Worm (Caenorhabditis elegans) whole organism, late embryonic: ENCODE results near the gene crn-2.
A peak's percentile ranks its signal among the peaks of the same experiment; 100 is the strongest.

Experiments
- C08G9.2 ChIP-seq: sonication (generic microtip); optimal IDR thresholded peaks from 2 replicates; lab custom pipeline; 2016; ENCODE audit warnings: mild to moderate bottlenecking, missing genetic modification characterization, moderate library complexity, missing compliant biosample characterization
- K02D7.2 ChIP-seq: sonication (generic microtip); optimal IDR thresholded peaks from 2 replicates; lab custom pipeline; 2017; ENCODE audit warnings: mild to moderate bottlenecking, missing genetic modification characterization, missing compliant biosample characterization
- K09A11.1 ChIP-seq: sonication (generic microtip); optimal IDR thresholded peaks from 2 replicates; lab custom pipeline; 2017; ENCODE audit warnings: antibody characterized with exemption, mild to moderate bottlenecking, missing genetic modification characterization, missing compliant biosample characterization; ENCODE audit not compliant: insufficient read depth
- Y22D7AL.16 ChIP-seq: sonication (generic microtip); optimal IDR thresholded peaks from 2 replicates; lab custom pipeline; 2016; ENCODE audit warnings: missing genetic modification characterization, missing compliant biosample characterization
- ahr-1 ChIP-seq: sonication (generic microtip); optimal IDR thresholded peaks from 2 replicates; lab custom pipeline; 2016; ENCODE audit warnings: missing genetic modification characterization, missing compliant biosample characterization
- ceh-14 ChIP-seq: sonication (generic microtip); optimal IDR thresholded peaks from 2 replicates; lab custom pipeline; 2016; ENCODE audit warnings: missing genotype, missing genetic modification characterization, missing compliant biosample characterization
- ceh-22 ChIP-seq: sonication (generic microtip); optimal IDR thresholded peaks from 2 replicates; lab custom pipeline; 2017; ENCODE audit warnings: missing biosample characterization, missing genetic modification characterization
- ceh-24 ChIP-seq: sonication (generic microtip); optimal IDR thresholded peaks from 2 replicates; lab custom pipeline; 2016; ENCODE audit warnings: mild to moderate bottlenecking, missing genetic modification characterization, missing compliant biosample characterization
- ceh-30 ChIP-seq: fragments of 150-350 bp; optimal IDR thresholded peaks from 2 replicates; lab custom pipeline; 2014; ENCODE audit warnings: missing biosample characterization, missing genetic modification characterization
- ceh-31 ChIP-seq: sonication (generic microtip); optimal IDR thresholded peaks from 2 replicates; lab custom pipeline; 2016; ENCODE audit warnings: missing genetic modification characterization, missing compliant biosample characterization
- ceh-34 ChIP-seq: sonication (generic microtip); optimal IDR thresholded peaks from 2 replicates; lab custom pipeline; 2016; ENCODE audit warnings: mild to moderate bottlenecking, missing genetic modification characterization, missing compliant biosample characterization
- ceh-48 ChIP-seq: sonication (generic microtip); optimal IDR thresholded peaks from 2 replicates; lab custom pipeline; 2016; ENCODE audit warnings: missing genetic modification characterization, inconsistent platforms, missing compliant biosample characterization
- ceh-6 ChIP-seq: fragments of 200-800 bp; sonication (Bioruptor generic); optimal IDR thresholded peaks from 2 replicates; lab custom pipeline; 2018; ENCODE audit warnings: mild to moderate bottlenecking, missing genetic modification characterization, missing compliant biosample characterization
- ceh-9 ChIP-seq: sonication (generic microtip); optimal IDR thresholded peaks from 2 replicates; lab custom pipeline; 2016; ENCODE audit warnings: mild to moderate bottlenecking, missing genetic modification characterization, inconsistent platforms, missing compliant biosample characterization
- che-1 ChIP-seq: sonication (generic microtip); optimal IDR thresholded peaks from 2 replicates; lab custom pipeline; 2016; ENCODE audit warnings: mild to moderate bottlenecking, missing genetic modification characterization, missing compliant biosample characterization
- dmd-4 ChIP-seq: sonication (generic microtip); optimal IDR thresholded peaks from 2 replicates; lab custom pipeline; 2016; ENCODE audit warnings: borderline replicate concordance, missing genetic modification characterization, missing compliant biosample characterization
- dve-1 ChIP-seq: sonication (generic microtip); optimal IDR thresholded peaks from 2 replicates; lab custom pipeline; 2017; ENCODE audit warnings: antibody characterized with exemption, mild to moderate bottlenecking, missing genetic modification characterization, missing compliant biosample characterization
- elt-2 ChIP-seq: sonication (generic microtip); optimal IDR thresholded peaks from 2 replicates; lab custom pipeline; 2016; ENCODE audit warnings: missing genetic modification reagents, missing genetic modification characterization, missing compliant biosample characterization
- fax-1 ChIP-seq: sonication (generic microtip); optimal IDR thresholded peaks from 2 replicates; lab custom pipeline; 2016; ENCODE audit warnings: missing genotype, missing genetic modification characterization, missing compliant biosample characterization
- fkh-6 ChIP-seq: sonication (generic microtip); optimal IDR thresholded peaks from 2 replicates; lab custom pipeline; 2016; ENCODE audit warnings: missing genetic modification characterization, missing compliant biosample characterization
- hlh-8 ChIP-seq: sonication (generic microtip); optimal IDR thresholded peaks from 2 replicates; lab custom pipeline; 2016; ENCODE audit warnings: missing genotype, missing genetic modification characterization, missing compliant biosample characterization
- lim-6 ChIP-seq: sonication (generic microtip); optimal IDR thresholded peaks from 2 replicates; lab custom pipeline; 2016; ENCODE audit warnings: missing genetic modification characterization, missing compliant biosample characterization
- madf-2 ChIP-seq: sonication (generic microtip); optimal IDR thresholded peaks from 2 replicates; lab custom pipeline; 2017; ENCODE audit warnings: missing genetic modification characterization, missing compliant biosample characterization
- nfya-1 ChIP-seq: sonication (generic microtip); optimal IDR thresholded peaks from 2 replicates; lab custom pipeline; 2017; ENCODE audit warnings: missing genetic modification characterization, mild to moderate bottlenecking, missing compliant biosample characterization, antibody characterized with exemption, moderate library complexity
- pax-1 ChIP-seq: fragments of 150-350 bp; optimal IDR thresholded peaks from 2 replicates; lab custom pipeline; 2014; ENCODE audit warnings: missing biosample characterization, missing genetic modification characterization
- pha-2 ChIP-seq: sonication (generic microtip); optimal IDR thresholded peaks from 2 replicates; lab custom pipeline; 2017; ENCODE audit warnings: mild to moderate bottlenecking, missing genetic modification characterization, missing compliant biosample characterization
- pqm-1 ChIP-seq: sonication (generic microtip); optimal IDR thresholded peaks from 2 replicates; lab custom pipeline; 2016; ENCODE audit warnings: missing genetic modification characterization, missing compliant biosample characterization
- pros-1 ChIP-seq: fragments of 150-350 bp; optimal IDR thresholded peaks from 2 replicates; lab custom pipeline; 2014; ENCODE audit warnings: missing biosample characterization, missing genetic modification reagents, missing genetic modification characterization
- rnt-1 ChIP-seq: sonication (generic microtip); optimal IDR thresholded peaks from 2 replicates; lab custom pipeline; 2016; ENCODE audit warnings: missing genetic modification characterization, missing compliant biosample characterization
- sdc-2 ChIP-seq: sonication (generic microtip); optimal IDR thresholded peaks from 2 replicates; lab custom pipeline; 2016; ENCODE audit warnings: missing genotype, missing genetic modification characterization, missing compliant biosample characterization
- sox-2 ChIP-seq: fragments of 200-800 bp; sonication (Bioruptor generic); IDR thresholded peaks from 2 replicates; pipeline ENCODE4 v1.3.6; 2022; ENCODE audit warnings: missing genetic modification reagents, missing genetic modification characterization, missing compliant biosample characterization
- sox-4 ChIP-seq: sonication (generic microtip); optimal IDR thresholded peaks from 2 replicates; lab custom pipeline; 2017; ENCODE audit warnings: mild to moderate bottlenecking, missing genetic modification characterization, inconsistent platforms, missing compliant biosample characterization
- tbx-2 ChIP-seq: sonication (generic microtip); optimal IDR thresholded peaks from 2 replicates; lab custom pipeline; 2016; ENCODE audit warnings: missing genetic modification characterization, missing compliant biosample characterization
- tbx-7 ChIP-seq: sonication (generic microtip); optimal IDR thresholded peaks from 2 replicates; lab custom pipeline; 2016; ENCODE audit warnings: missing genotype, missing genetic modification characterization, missing compliant biosample characterization
- unc-3 ChIP-seq, 2 experiments: fragments of 200-800 bp in 1 of 2; sonication (Bioruptor generic) in 1 of 2; sonication (generic microtip) in 1 of 2; conservative IDR thresholded peaks in 1 of 2; optimal IDR thresholded peaks in 1 of 2; 2 replicates each; pipeline versions ENCODE4 v1.3.6 to Lab custom; 2016 to 2022; ENCODE audit warnings: missing compliant biosample characterization in 2 of 2, missing genetic modification characterization in 2 of 2, missing genetic modification reagents in 1 of 2
- unc-42 ChIP-seq: sonication (generic microtip); optimal IDR thresholded peaks from 2 replicates; lab custom pipeline; 2016; ENCODE audit warnings: missing genotype, missing genetic modification characterization, missing compliant biosample characterization
- unc-55 ChIP-seq: sonication (generic microtip); optimal IDR thresholded peaks from 2 replicates; lab custom pipeline; 2017; ENCODE audit warnings: missing biosample characterization, missing genetic modification reagents, missing genetic modification characterization
- unc-86 ChIP-seq: sonication (generic microtip); optimal IDR thresholded peaks from 2 replicates; lab custom pipeline; 2016; ENCODE audit warnings: missing genetic modification characterization, missing compliant biosample characterization
- zip-5 ChIP-seq: sonication (generic microtip); optimal IDR thresholded peaks from 2 replicates; lab custom pipeline; 2016; ENCODE audit warnings: missing genetic modification characterization, missing compliant biosample characterization

Gene crn-2

DNA sequence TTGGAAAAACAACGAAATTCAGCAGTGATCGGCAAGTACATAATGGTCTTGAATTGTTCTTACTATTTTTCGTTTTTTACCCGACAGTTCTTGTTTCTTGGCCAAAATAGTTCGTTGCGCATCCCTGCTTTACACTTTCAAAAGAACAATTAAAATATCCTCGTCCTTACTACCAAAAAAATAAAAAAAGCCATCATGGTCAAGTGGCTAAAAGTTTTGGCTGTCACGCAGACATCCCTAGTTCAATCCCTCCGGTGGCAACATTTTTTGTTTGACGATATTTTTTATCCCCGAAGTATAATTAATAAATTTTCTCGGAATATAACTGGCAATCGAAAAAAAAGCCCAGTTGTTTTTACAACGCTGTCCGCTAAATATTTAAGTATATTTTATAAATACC lies 2.5 kb upstream of the crn-2 start:
- TF ChIP-seq pha-2 (tag; lab: Kevin White, UChicago) (no peak), pros-1 (tag; lab: Kevin White, UChicago) (no peak), unc-86 (no peak), zip-5 (tag; lab: Kevin White, UChicago) (no peak), tbx-2 (tag; lab: Kevin White, UChicago) (no peak), sox-2 (GFP tag; lab: Robert Waterston, UW) (no peak), C08G9.2 (no peak)

DNA sequence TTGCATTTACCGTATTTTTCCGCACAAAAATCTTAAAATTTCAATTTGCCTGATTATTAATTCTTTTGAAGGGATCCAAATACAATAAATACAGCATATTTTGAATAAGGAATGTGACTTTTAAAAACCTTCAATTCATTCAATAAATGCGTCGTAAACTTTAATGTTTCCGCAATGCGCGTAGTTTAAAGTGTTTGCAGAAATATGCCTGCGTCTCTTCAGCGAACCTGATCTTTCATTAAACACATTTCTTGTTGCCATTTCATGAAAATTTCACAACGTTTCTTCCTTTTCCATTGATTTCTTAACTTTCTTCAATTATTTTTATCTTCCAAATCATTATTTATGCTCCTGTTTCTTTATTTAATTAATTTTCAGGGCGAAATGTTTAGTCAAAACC lies 2.1 kb upstream of the crn-2 start, which contains the start of gene vps-37:
Gene vps-37 (plus strand): TSS at position 378 of the 400 bp plus-strand sequence.
- TF ChIP-seq ceh-30 (tag; lab: Kevin White, UChicago) (peak; percentile 44), zip-5 (tag; lab: Kevin White, UChicago) (peak; percentile 3), rnt-1 (tag; lab: Kevin White, UChicago) (no peak), nfya-1 (tag; lab: Kevin White, UChicago) (peak; percentile 59), unc-42 (tag; lab: Kevin White, UChicago) (peak; percentile 90), pqm-1 (tag; lab: Kevin White, UChicago) (no peak), dve-1 (no peak), che-1 (tag; lab: Kevin White, UChicago) (no peak), ceh-24 (no peak), unc-86 (no peak), madf-2 (tag; lab: Kevin White, UChicago) (peak; percentile 19), elt-2 (peak; percentile 27), ceh-31 (peak; percentile 58), Y22D7AL.16 (no peak), dmd-4 (tag; lab: Kevin White, UChicago) (no peak), pax-1 (tag; lab: Kevin White, UChicago) (peak; percentile 61), K02D7.2 (tag; lab: Kevin White, UChicago) (peak; percentile 2), ceh-34 (peak; percentile 8), ceh-48 (tag; lab: Kevin White, UChicago) (peak; percentile 35), unc-55 (GFP tag; lab: Kevin White, UChicago) (peak; percentile 57), pros-1 (tag; lab: Kevin White, UChicago) (no peak), fax-1 (tag; lab: Kevin White, UChicago) (no peak), unc-3 (GFP tag; conservative IDR thresholded peaks at IDR 0.05; lab: Robert Waterston, UW) (no peak), unc-3 (tag; optimal IDR thresholded peaks at IDR 0.05; lab: Kevin White, UChicago) (peak; percentile 47), ceh-14 (tag; lab: Kevin White, UChicago) (peak; percentile 36)

DNA sequence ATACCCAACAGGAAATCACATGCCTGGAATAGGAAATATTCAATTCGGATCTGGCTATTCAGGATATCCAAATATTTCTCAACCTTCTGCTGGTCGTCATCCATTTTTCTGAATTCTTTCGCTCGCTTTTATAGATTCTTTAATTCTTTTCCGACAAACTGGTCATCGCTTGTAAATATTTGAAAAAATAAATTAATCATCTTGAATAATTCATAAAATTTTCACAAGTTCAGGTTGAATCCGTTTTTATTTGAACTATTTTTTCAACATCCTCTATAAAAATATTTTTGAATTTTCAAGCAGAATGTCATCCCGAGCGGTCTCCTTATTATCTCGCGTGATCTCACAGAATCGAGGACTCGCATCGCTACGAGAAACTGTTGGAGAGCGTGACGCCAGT lies 1.0 kb upstream of the crn-2 start, which contains the start of gene mrpl-48:
Gene mrpl-48 (plus strand): TSS at position 301 of the 400 bp plus-strand sequence.
- TF ChIP-seq sdc-2 (tag; lab: Kevin White, UChicago), result no peak
- no peak for TF ChIP-seq pha-2 (tag; lab: Kevin White, UChicago)
- TF ChIP-seq lim-6, result no peak
- TF ChIP-seq C08G9.2, result no peak
- no peak for TF ChIP-seq dve-1
- TF ChIP-seq nfya-1 (tag; lab: Kevin White, UChicago), result no peak
- TF ChIP-seq, all 69 proteins: peak for 0

DNA sequence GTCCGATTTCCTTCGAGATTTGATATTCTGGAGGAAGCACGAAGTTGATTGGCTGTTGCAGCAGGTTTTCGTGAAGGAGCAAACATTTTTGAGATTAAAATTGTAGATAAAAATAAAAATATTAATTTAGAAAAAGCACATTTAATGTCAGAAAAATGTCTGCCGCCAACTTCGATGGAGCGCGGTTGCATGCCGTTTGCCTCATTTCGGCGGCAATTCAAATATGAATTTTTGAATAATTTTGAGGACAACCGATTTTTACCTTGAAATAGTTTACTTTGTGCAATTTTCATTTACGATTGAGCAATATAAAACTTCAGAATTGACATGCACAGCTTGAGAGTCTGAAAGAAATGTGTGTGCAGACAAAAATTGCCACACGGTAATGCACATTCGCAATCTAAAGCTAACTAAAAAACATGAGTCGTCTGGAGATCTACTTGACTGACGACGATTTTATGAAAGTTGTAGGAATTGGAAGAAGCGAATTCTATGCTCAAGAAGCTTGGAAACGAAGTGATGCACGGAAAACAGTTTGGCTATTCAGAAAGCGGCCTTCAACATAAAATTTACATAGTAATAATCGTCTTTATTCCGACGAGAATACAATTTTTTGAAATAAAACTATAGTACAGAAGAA lies 2.1 kb downstream of the crn-2 start, which contains the start of gene zhit-1:
Gene zhit-1 (minus strand): TSS at position 161 of the 640 bp plus-strand sequence.
- no peak for TF ChIP-seq rnt-1 (tag; lab: Kevin White, UChicago)
- no peak for TF ChIP-seq tbx-7 (tag; lab: Kevin White, UChicago)
- no peak for TF ChIP-seq ahr-1
- TF ChIP-seq tbx-2 (tag; lab: Kevin White, UChicago), result no peak
- TF ChIP-seq elt-2, result no peak
- TF ChIP-seq lim-6, result no peak
- TF ChIP-seq sox-4 (tag; lab: Kevin White, UChicago), result no peak
- no peak for TF ChIP-seq ceh-6
- TF ChIP-seq ceh-14 (tag; lab: Kevin White, UChicago), result no peak
- no peak for TF ChIP-seq pax-1 (tag; lab: Kevin White, UChicago)
- no peak for TF ChIP-seq ceh-9 (tag; lab: Kevin White, UChicago)
- no peak for TF ChIP-seq unc-55 (GFP tag; lab: Kevin White, UChicago)
- TF ChIP-seq pqm-1 (tag; lab: Kevin White, UChicago), result no peak
- TF ChIP-seq hlh-8 (tag; lab: Kevin White, UChicago), result no peak
- TF ChIP-seq ceh-22 (tag; lab: Kevin White, UChicago), result no peak
- TF ChIP-seq K09A11.1 (tag; lab: Kevin White, UChicago), result no peak
- TF ChIP-seq ceh-34, result no peak
- TF ChIP-seq fkh-6 (tag; lab: Kevin White, UChicago), result no peak
